Fruit fly (Drosophila melanogaster): Measurements from ENCODE around the gene CG3308.

DNA sequence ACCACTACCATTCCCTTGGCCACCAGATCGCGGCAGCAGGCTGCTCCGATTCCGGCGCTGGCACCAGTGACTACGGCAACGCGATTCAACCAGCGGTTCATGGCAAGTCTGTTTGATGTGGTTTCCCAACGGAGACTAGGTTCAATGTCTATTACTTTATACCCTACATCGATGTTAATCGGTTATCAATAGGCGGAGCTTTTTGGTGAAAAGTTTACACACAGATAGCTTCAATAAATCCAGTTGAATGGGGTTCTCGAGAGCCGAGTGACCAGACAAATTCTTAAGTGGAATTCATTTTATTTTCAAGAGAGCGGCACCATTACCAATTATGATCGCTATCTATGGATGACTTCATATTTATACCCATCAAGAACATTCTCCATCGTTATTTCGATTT, 2.5 kb upstream of the CG3308 start, which contains the start of gene CG3301:
- TF ChIP-seq Sp1 (GFP tag; optimal IDR thresholded peaks at IDR 0.05) (no peak), Myc (optimal IDR thresholded peaks at IDR 0.05) (no peak), tai (GFP tag; optimal IDR thresholded peaks at IDR 0.05) (no peak), br (GFP tag; optimal IDR thresholded peaks at IDR 0.05) (no peak), Dif (GFP tag; optimal IDR thresholded peaks at IDR 0.05; ENCODE audit: partially characterized antibody) (no peak)
